Fruit fly (Drosophila melanogaster): ENCODE measurements around the gene CHKov2.

CHKov2 gene

DNA sequence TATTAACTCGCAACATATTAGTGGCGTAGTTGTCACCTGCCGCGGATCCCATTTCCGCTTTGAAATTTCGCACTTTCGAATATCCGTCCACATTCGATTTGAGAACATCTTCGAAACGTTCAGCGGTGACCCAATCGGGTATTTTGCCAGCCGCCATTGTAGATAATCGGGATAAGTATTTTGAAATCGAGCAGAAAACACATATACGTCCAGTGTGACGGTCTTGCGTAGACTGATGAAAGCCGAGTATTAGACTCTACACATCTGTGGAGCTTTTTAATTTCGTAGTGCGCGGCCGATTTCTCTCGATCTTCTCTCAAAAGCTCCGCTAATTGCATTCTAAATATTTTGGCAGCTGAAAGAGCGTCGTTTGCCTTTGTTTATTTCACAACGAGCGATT lies 1.9 kb downstream of the CHKov2 start, which contains the start of gene CHKov1:
Gene CHKov1, minus strand, starts transcription at position 238 of the 400 bp plus-strand sequence.
- TF ChIP-seq vri (GFP tag; optimal IDR thresholded peaks at IDR 0.05) (peak; percentile 30), eg (GFP tag; IDR thresholded peaks at IDR 0.05) (no peak), CG16779 (tag; optimal IDR thresholded peaks at IDR 0.05) (no peak), CG15336 (GFP tag; IDR thresholded peaks at IDR 0.05) (0 out of 2 replicates have a peak, but pooled peaks have one; percentile 21), CG7368 (GFP tag; optimal IDR thresholded peaks at IDR 0.05) (no peak), CG3919 (GFP tag; optimal IDR thresholded peaks at IDR 0.05) (no peak), CG6854 (GFP tag; optimal IDR thresholded peaks at IDR 0.05) (no peak), CG31627 (GFP tag; optimal IDR thresholded peaks at IDR 0.05) (no peak), CG9139 (GFP tag; optimal IDR thresholded peaks at IDR 0.05) (no peak), Sox15 (GFP tag; optimal IDR thresholded peaks at IDR 0.05) (no peak)

DNA sequence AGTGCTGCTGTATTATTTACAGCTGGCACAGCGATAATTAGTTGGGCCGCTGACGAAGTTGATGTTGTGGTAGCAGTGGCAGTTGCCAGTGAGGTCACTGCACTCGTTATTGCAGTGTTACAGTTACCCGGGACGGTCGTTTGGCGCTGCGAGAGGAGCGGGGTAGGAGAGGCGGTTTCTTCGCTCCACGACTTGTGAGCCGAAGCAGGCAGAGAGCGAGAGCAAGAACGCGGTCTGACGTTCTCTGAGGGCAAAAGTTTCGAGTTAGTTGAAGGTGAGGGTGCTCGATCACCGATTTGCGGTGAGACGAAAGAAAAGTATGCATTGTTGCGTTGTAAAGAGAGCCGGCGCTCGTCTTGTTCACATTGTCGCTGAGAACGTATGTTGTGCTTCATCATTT lies 2.5 kb downstream of the CHKov2 start:
- TF ChIP-seq CG8119 (GFP tag; IDR thresholded peaks at IDR 0.05), result 0 out of 3 replicates have a peak, but pooled peaks have one; percentile 28
- TF ChIP-seq eg (GFP tag; IDR thresholded peaks at IDR 0.05), result 0 out of 3 replicates have a peak, but pooled peaks have one; percentile 17

DNA sequence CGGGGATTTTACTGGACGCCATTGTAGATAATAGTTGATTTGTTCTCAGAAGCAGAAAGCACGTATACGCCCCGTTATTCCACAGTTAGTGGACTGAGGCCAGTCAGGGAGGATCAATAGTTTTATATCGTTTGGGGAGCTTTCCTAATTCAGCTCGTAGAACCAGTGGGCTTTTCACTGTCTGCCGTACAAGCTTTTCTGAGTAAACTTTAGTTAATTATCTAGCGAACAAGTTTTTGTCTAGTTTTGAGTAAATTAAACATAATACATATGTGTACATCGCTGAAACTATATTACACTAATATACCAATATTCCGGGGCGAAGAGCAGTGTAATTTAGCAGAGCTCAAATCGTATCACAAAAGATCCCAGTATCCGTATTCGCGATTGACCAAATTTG lies 8.3 kb downstream of the CHKov2 start, which contains the start of gene CG10562:
Gene CG10562, minus strand, starts transcription at position 101 of the 400 bp plus-strand sequence.
- TF ChIP-seq CG8319 (GFP tag; optimal IDR thresholded peaks at IDR 0.05) (no peak), Eip75B (GFP tag; optimal IDR thresholded peaks at IDR 0.05) (no peak), Ets21C (GFP tag; optimal IDR thresholded peaks at IDR 0.05) (no peak), eg (GFP tag; IDR thresholded peaks at IDR 0.05) (no peak), topi (GFP tag; optimal IDR thresholded peaks at IDR 0.05) (no peak)

DNA sequence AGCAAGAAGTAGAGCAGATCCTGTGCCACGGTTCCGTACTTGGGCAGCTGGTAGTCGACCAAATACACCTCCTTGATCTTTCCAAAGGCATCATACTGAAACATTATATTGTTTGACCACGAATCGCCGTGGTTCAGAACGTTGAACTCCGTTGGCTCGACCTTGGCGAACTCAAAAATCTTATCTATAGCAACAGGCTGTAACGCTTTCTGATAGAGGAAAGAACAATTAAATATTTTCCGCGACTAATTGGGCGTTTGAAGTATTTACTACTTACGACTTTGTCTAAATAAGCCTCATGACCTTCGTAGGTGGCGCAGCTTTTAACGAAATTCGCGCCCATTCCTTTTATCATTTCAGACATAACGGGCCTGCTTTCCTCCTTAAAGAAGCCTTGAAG lies 9.3 kb downstream of the CHKov2 start:
- no peak for TF ChIP-seq lz (GFP tag; optimal IDR thresholded peaks at IDR 0.05)
- TF ChIP-seq Hr38 (GFP tag; optimal IDR thresholded peaks at IDR 0.05), result no peak
- TF ChIP-seq Eip75B (GFP tag; optimal IDR thresholded peaks at IDR 0.05), result no peak
- no peak for TF ChIP-seq Hr4 (GFP tag; optimal IDR thresholded peaks at IDR 0.05)
- peak; percentile 72 for TF ChIP-seq svp (GFP tag)

DNA sequence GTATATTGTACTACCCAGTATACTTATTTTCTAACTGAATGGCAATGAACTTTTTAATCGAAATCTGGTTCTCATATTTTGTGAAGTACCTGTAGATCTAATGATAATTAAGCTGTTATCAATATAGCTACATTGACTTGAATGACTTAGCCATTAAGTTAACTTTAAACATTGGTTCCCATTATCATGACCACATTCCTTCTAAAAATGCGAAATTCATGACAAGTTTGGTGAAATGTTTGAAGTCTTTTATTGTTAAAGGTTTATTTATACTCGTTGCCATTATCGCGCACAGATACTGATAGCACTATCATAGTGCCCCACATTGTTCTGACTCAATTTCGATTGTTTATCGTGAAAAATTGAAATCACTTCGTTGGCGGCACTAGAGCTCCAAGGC lies 10.1 kb downstream of the CHKov2 start:
- TF ChIP-seq Eip75B (GFP tag; optimal IDR thresholded peaks at IDR 0.05) (no peak), CG16779 (tag; optimal IDR thresholded peaks at IDR 0.05) (no peak), Sox102F (GFP tag; optimal IDR thresholded peaks at IDR 0.05) (no peak), CG34406 (GFP tag; optimal IDR thresholded peaks at IDR 0.05) (no peak), CG31627 (GFP tag; optimal IDR thresholded peaks at IDR 0.05) (no peak), Gug (GFP tag; IDR thresholded peaks at IDR 0.05) (no peak), topi (GFP tag; optimal IDR thresholded peaks at IDR 0.05) (no peak), CG8319 (GFP tag; optimal IDR thresholded peaks at IDR 0.05) (no peak), CG32006 (GFP tag; optimal IDR thresholded peaks at IDR 0.05) (no peak), CG7368 (GFP tag; optimal IDR thresholded peaks at IDR 0.05) (no peak), CG9139 (GFP tag; optimal IDR thresholded peaks at IDR 0.05) (no peak), Lpt (GFP tag; optimal IDR thresholded peaks at IDR 0.05) (no peak), CG8632 (GFP tag; optimal IDR thresholded peaks at IDR 0.05) (no peak), Hr4 (GFP tag; optimal IDR thresholded peaks at IDR 0.05) (no peak), CG10669 (GFP tag; optimal IDR thresholded peaks at IDR 0.05) (no peak), Ets21C (GFP tag; optimal IDR thresholded peaks at IDR 0.05) (no peak), dsx (GFP tag; optimal IDR thresholded peaks at IDR 0.05; ENCODE audit: poor library complexity, severe bottlenecking) (no peak), CG15336 (GFP tag; IDR thresholded peaks at IDR 0.05) (no peak), CG8119 (GFP tag; IDR thresholded peaks at IDR 0.05) (no peak)

DNA sequence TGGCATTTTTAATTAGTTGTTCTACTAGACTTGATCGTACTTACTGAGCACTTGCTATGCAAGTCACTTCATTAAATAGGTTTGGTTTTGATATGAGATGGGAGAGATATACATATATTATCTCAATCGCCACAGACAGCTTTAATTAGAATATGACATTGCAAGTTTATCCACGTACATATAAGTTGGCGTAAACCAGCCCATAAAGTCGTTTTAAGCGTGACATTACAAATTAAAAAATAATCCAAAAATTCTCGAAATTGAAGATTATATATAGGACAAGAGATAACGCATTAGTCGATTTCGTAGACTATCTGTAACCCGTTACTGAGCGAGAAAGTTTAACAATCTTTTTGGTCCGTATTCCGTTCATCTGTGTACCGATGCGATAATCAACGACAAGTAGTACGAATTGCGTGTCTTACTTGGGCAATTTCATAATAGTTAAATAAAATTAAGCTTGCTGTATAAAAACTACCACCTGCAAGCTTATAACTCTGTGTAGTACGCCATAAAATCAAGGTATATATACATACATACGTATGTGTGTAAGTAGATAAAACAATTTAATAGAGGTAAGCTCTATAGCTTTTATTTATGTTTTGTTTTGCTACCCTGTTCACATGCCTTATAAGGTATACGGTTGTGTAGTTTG lies 10.8 kb downstream of the CHKov2 start, which contains the start of gene CG10560:
Gene CG10560, minus strand, starts transcription at position 51 of the 655 bp plus-strand sequence.
- TF ChIP-seq CG8632 (GFP tag; optimal IDR thresholded peaks at IDR 0.05) (no peak), Lpt (GFP tag; optimal IDR thresholded peaks at IDR 0.05) (no peak), topi (GFP tag; optimal IDR thresholded peaks at IDR 0.05) (no peak), CG15336 (GFP tag; IDR thresholded peaks at IDR 0.05) (no peak), fd85E (GFP tag; optimal IDR thresholded peaks at IDR 0.05) (no peak), CG3032 (tag; optimal IDR thresholded peaks at IDR 0.05) (no peak), fkh (GFP tag; optimal IDR thresholded peaks at IDR 0.05) (no peak), Smox (GFP tag; optimal IDR thresholded peaks at IDR 0.05) (no peak)

Data from whole organism, prepupa.